Fruit fly (Drosophila melanogaster): Measurements from ENCODE around the gene CG6012.
A peak's percentile ranks its signal among the peaks of the same experiment; 100 is the strongest.

The CG6012 gene

DNA sequence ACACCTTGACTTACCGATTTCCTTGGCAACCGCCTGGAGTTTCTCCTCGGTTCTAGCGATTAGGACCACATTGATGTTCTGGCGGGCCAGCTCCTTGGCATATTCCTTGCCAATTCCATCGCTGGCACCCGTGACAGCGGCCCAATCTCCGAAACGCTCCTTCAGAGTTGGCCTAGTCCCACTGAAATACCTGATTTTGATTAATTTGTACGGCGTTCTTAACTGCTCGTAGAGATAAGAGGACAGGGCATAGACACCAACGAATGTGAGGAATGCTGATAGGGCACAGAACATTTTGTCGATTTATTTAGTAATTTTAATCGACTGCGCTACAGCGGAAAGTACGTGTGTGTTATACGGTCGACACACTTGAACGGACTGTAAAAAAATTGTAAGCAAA is at the start of gene CG6012:
Gene CG6012 (minus strand): TSS at position 364 of the 400 bp plus-strand sequence.
- TF ChIP-seq vri (GFP tag; optimal IDR thresholded peaks at IDR 0.05) (peak; percentile 11), Smox (GFP tag; optimal IDR thresholded peaks at IDR 0.05) (no peak)

DNA sequence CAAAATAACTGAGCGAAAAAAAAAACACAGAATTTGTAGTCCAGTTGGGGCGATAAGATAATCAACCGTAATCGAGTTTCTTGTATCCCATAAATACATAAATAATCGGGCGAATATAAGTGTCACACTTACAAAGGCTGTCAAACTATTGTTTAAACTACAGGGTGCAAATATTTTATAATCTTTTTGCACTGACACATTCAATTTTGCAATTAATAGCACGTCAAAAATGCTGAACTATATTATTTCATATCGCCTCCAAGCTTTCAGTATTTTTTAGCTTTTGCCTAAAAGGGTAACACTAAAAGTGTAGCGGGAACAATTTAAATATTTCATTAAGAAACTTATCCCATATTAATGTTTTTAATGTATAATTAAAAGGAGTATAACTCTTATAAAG is 48.9 kb upstream of the CG6012 start, which contains the start of gene ApepP:
Gene ApepP (minus strand): TSS at position 242 of the 400 bp plus-strand sequence.
- TF ChIP-seq spab (GFP tag; optimal IDR thresholded peaks at IDR 0.05) (no peak), svp (GFP tag) (peak; percentile 58), pdm3 (GFP tag; optimal IDR thresholded peaks at IDR 0.05) (no peak)

DNA sequence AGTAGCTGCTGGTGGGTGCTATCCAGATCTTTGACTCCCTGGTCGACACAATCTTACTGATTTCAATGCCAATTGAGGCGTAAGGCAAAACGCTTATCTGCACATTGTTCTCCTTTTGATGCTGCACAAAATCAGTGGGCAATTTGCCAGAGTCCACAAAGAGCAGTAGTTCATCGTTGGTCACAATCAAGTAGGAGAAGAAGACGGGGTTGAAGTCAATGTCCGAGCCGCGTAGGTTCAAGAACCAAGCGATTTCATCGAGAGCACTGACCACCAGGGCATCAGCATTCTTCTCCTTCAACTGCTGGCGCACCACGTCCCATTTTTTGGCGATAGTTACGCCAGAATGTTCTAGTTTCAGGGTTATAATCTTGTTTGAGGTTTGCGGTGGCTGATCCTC is 48.0 kb upstream of the CG6012 start:
- peak; percentile 94 for TF ChIP-seq svp (GFP tag)
- no peak for TF ChIP-seq Ets21C (GFP tag; optimal IDR thresholded peaks at IDR 0.05)
- no peak for TF ChIP-seq fd59A (GFP tag; optimal IDR thresholded peaks at IDR 0.05)
- no peak for TF ChIP-seq Met (GFP tag; optimal IDR thresholded peaks at IDR 0.05)
- TF ChIP-seq Eip78C (GFP tag), result no peak
- no peak for TF ChIP-seq CG11294 (GFP tag; IDR thresholded peaks at IDR 0.05)

DNA sequence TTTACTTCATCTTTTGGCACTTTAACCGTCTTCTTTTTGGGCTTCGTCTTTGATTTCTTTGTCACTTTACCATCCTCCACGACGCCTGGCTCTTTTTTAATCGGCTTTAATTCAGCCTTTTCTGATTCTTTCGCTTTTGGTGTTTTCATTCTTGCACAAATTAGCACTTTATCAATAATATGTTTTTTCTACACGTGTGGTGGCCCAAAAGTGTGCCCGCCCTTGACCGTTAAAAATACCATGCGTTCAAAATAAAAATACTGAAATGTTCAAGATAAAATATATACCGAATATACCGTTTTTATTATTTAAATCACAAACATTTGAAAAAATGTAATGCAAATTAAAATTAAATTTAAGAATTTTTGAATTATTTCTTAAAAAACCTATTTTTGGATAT is 40.7 kb upstream of the CG6012 start, which contains the start of gene CG12288:
Gene CG12288 (minus strand): TSS at position 216 of the 400 bp plus-strand sequence.
- no peak for TF ChIP-seq CG8319 (GFP tag; optimal IDR thresholded peaks at IDR 0.05)
- TF ChIP-seq fkh (GFP tag; optimal IDR thresholded peaks at IDR 0.05), result no peak
- TF ChIP-seq Met (GFP tag; optimal IDR thresholded peaks at IDR 0.05), result no peak
- no peak for TF ChIP-seq eg (GFP tag; IDR thresholded peaks at IDR 0.05)
- TF ChIP-seq topi (GFP tag; optimal IDR thresholded peaks at IDR 0.05), result no peak
- TF ChIP-seq Lpt (GFP tag; optimal IDR thresholded peaks at IDR 0.05), result no peak
- TF ChIP-seq achi (GFP tag; optimal IDR thresholded peaks at IDR 0.05), result no peak
- no peak for TF ChIP-seq Eip78C (GFP tag)
- TF ChIP-seq Eip75B (GFP tag; optimal IDR thresholded peaks at IDR 0.05), result no peak
- no peak for TF ChIP-seq CG1621 (tag; optimal IDR thresholded peaks at IDR 0.05)
- no peak for TF ChIP-seq CG16779 (tag; optimal IDR thresholded peaks at IDR 0.05)
- TF ChIP-seq Blimp-1 (GFP tag; optimal IDR thresholded peaks at IDR 0.05), result no peak
- TF ChIP-seq CG10631 (GFP tag; optimal IDR thresholded peaks at IDR 0.05), result no peak
- no peak for TF ChIP-seq CG6854 (GFP tag; optimal IDR thresholded peaks at IDR 0.05)
- TF ChIP-seq Sox15 (GFP tag; optimal IDR thresholded peaks at IDR 0.05), result no peak
- TF ChIP-seq OdsH (GFP tag; optimal IDR thresholded peaks at IDR 0.05), result no peak

DNA sequence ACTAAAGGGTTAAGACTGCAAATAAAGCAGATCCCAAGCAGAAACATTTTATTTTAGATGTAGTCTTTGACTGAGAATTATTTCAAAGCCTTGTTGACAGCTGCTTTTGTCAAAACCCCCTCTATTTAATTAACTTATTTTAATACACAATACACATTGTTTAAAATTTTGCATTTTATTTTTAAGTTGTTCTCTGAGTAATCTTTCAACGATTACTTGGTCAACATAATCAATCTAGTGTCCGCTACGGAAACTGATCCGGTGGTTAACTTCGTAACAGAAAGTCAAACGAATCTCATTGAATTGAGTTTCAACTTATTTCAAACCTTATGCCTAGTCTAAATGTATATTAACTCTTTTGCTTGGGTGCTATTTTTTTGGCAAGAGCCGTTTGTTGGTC is 39.1 kb upstream of the CG6012 start, which contains the start of gene CG31805:
Gene CG31805 (minus strand): TSS at position 101 of the 400 bp plus-strand sequence.
- no peak for TF ChIP-seq eg (GFP tag; IDR thresholded peaks at IDR 0.05)
- no peak for TF ChIP-seq Eip75B (GFP tag; optimal IDR thresholded peaks at IDR 0.05)
- TF ChIP-seq dsx (GFP tag; optimal IDR thresholded peaks at IDR 0.05; ENCODE audit: poor library complexity, severe bottlenecking), result no peak
- no peak for TF ChIP-seq lz (GFP tag; optimal IDR thresholded peaks at IDR 0.05)
- no peak for TF ChIP-seq net (GFP tag; optimal IDR thresholded peaks at IDR 0.05)
- no peak for TF ChIP-seq esn (GFP tag; optimal IDR thresholded peaks at IDR 0.05)
- no peak for TF ChIP-seq CG6792 (GFP tag; optimal IDR thresholded peaks at IDR 0.05)
- no peak for TF ChIP-seq OdsH (GFP tag; optimal IDR thresholded peaks at IDR 0.05)
- no peak for TF ChIP-seq CG6808 (GFP tag; optimal IDR thresholded peaks at IDR 0.05)
- no peak for TF ChIP-seq acj6 (GFP tag; optimal IDR thresholded peaks at IDR 0.05)
- TF ChIP-seq CG11294 (GFP tag; IDR thresholded peaks at IDR 0.05), result no peak
- TF ChIP-seq Sox14 (GFP tag; optimal IDR thresholded peaks at IDR 0.05), result no peak
- TF ChIP-seq CG6163 (GFP tag; IDR thresholded peaks at IDR 0.05), result no peak
- TF ChIP-seq Hr38 (GFP tag; optimal IDR thresholded peaks at IDR 0.05), result no peak
- no peak for TF ChIP-seq Eip93F (GFP tag; optimal IDR thresholded peaks at IDR 0.05)
- TF ChIP-seq Eip78C (GFP tag), result no peak
